Fruit fly (Drosophila melanogaster): Measurements from ENCODE around the gene Sk2.
A peak's percentile ranks its signal among the peaks of the same experiment; 100 is the strongest.

The Sk2 gene

dm6 chr3L:3054099-3054498 lies 7.2 kb downstream of the Sk2 start:
- TF ChIP-seq pad (GFP tag; optimal IDR thresholded peaks at IDR 0.05) (no peak), Crg-1 (GFP tag; optimal IDR thresholded peaks at IDR 0.05) (no peak), Mnt (GFP tag; optimal IDR thresholded peaks at IDR 0.05) (no peak), bab1 (GFP tag; optimal IDR thresholded peaks at IDR 0.05) (no peak), CG7045 (GFP tag; optimal IDR thresholded peaks at IDR 0.05) (no peak), CG12768 (GFP tag; optimal IDR thresholded peaks at IDR 0.05) (no peak), CG7101 (tag; optimal IDR thresholded peaks at IDR 0.05) (no peak), cic (GFP tag; optimal IDR thresholded peaks at IDR 0.05) (no peak), CG33017 (tag; optimal IDR thresholded peaks at IDR 0.05) (no peak), Hr96 (GFP tag; optimal IDR thresholded peaks at IDR 0.05) (no peak), kay (GFP tag; ENCODE audit: borderline replicate concordance) (no peak), CG11617 (GFP tag; optimal IDR thresholded peaks at IDR 0.05) (no peak), CG1620 (GFP tag; optimal IDR thresholded peaks at IDR 0.05) (no peak)

dm6 chr3L:3054851-3055250 lies 8.0 kb downstream of the Sk2 start, which contains the start of gene CG16753:
CG16753 (plus strand) TSS chr3L:3055079.
- TF ChIP-seq bab1 (GFP tag; optimal IDR thresholded peaks at IDR 0.05) (peak; percentile 31), Mnt (GFP tag; optimal IDR thresholded peaks at IDR 0.05) (peak; percentile 59), pad (GFP tag; optimal IDR thresholded peaks at IDR 0.05) (no peak)

dm6 chr3L:3058970-3059883 lies 12.3 kb downstream of the Sk2 start:
- TF ChIP-seq tj (GFP tag; optimal IDR thresholded peaks at IDR 0.05): peak; percentile 74
- no peak for TF ChIP-seq Clk (GFP tag; optimal IDR thresholded peaks at IDR 0.05)

- TF ChIP-seq toe (GFP tag; optimal IDR thresholded peaks at IDR 0.05) (peak; percentile 100), tj (GFP tag; optimal IDR thresholded peaks at IDR 0.05) (peak; percentile 98), CG1620 (GFP tag; optimal IDR thresholded peaks at IDR 0.05) (peak; percentile 100), CG5204 (GFP tag; optimal IDR thresholded peaks at IDR 0.05) (no peak), CG33017 (tag; optimal IDR thresholded peaks at IDR 0.05) (peak; percentile 99), CG12768 (GFP tag; optimal IDR thresholded peaks at IDR 0.05) (peak; percentile 100), CG7101 (tag; optimal IDR thresholded peaks at IDR 0.05) (peak; percentile 100), ovo (GFP tag; optimal IDR thresholded peaks at IDR 0.05) (peak; percentile 98), cnc (optimal IDR thresholded peaks at IDR 0.05) (no peak), CG14711 (tag; optimal IDR thresholded peaks at IDR 0.05) (peak; percentile 98), Crg-1 (GFP tag; optimal IDR thresholded peaks at IDR 0.05) (peak; percentile 100), kay (GFP tag; ENCODE audit: borderline replicate concordance) (peak; percentile 100), Mnt (GFP tag; optimal IDR thresholded peaks at IDR 0.05) (peak; percentile 99), CG11617 (GFP tag; optimal IDR thresholded peaks at IDR 0.05) (peak; percentile 100), bab1 (GFP tag; optimal IDR thresholded peaks at IDR 0.05) (peak; percentile 99), Clk (GFP tag; optimal IDR thresholded peaks at IDR 0.05) (peak; percentile 100), cic (GFP tag; optimal IDR thresholded peaks at IDR 0.05) (peak; percentile 95), pad (GFP tag; optimal IDR thresholded peaks at IDR 0.05) (peak; percentile 98), CG7045 (GFP tag; optimal IDR thresholded peaks at IDR 0.05) (peak; percentile 100), Hr96 (GFP tag; optimal IDR thresholded peaks at IDR 0.05) (peak; percentile 100)
Observed at dm6 chr3L:3060054-3060979, 13.4 kb downstream of the Sk2 start.

dm6 chr3L:3061069-3061468 lies 14.2 kb downstream of the Sk2 start:
- peak; percentile 93 for TF ChIP-seq pad (GFP tag; optimal IDR thresholded peaks at IDR 0.05)

DNA sequence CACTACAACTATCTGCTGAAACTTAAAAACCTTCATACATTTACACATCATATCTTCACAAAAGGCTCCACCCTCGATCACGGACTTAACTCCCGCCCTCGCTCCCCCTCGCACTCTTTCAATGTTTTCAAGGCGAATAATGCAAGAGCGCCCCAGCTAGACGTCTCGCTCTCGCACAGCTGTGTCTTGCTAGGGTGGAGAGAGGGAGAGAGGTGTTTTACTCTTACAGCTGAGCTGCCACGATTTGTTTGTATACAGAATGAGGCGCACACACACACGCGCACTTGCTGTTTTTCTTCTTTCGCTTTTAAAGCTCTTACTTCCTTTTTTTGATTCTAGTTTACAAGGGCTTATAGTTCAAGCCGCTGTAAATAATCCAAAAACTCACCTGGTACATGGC lies 22.9 kb downstream of the Sk2 start:
- TF ChIP-seq Mnt (GFP tag; optimal IDR thresholded peaks at IDR 0.05) (peak; percentile 47), pad (GFP tag; optimal IDR thresholded peaks at IDR 0.05) (peak; percentile 95), CG12768 (GFP tag; optimal IDR thresholded peaks at IDR 0.05) (no peak), CG14711 (tag; optimal IDR thresholded peaks at IDR 0.05) (no peak), CG1620 (GFP tag; optimal IDR thresholded peaks at IDR 0.05) (no peak), tj (GFP tag; optimal IDR thresholded peaks at IDR 0.05) (peak; percentile 9), Clk (GFP tag; optimal IDR thresholded peaks at IDR 0.05) (no peak), toe (GFP tag; optimal IDR thresholded peaks at IDR 0.05) (no peak), CG7045 (GFP tag; optimal IDR thresholded peaks at IDR 0.05) (no peak), Hr96 (GFP tag; optimal IDR thresholded peaks at IDR 0.05) (no peak), bab1 (GFP tag; optimal IDR thresholded peaks at IDR 0.05) (no peak), cic (GFP tag; optimal IDR thresholded peaks at IDR 0.05) (peak; percentile 68), kay (GFP tag; ENCODE audit: borderline replicate concordance) (no peak), ovo (GFP tag; optimal IDR thresholded peaks at IDR 0.05) (no peak), Crg-1 (GFP tag; optimal IDR thresholded peaks at IDR 0.05) (no peak), cnc (optimal IDR thresholded peaks at IDR 0.05) (no peak)

All from whole organism, adult.